Fruit fly (Drosophila melanogaster) whole organism, embryonic: ENCODE measurements around the gene CG17996.

ENCODE experiments used
- Abd-B ChIP-seq: fragments of 200-800 bp; sonication (Bioruptor generic); optimal IDR thresholded peaks from 2 replicates; lab custom pipeline; 2018; ENCODE audit warnings: missing biosample characterization, mild to moderate bottlenecking, missing genetic modification characterization, moderate library complexity
- Atf3 ChIP-seq: fragments of 200-800 bp; sonication (Bioruptor generic); optimal IDR thresholded peaks from 3 replicates; lab custom pipeline; 2016; ENCODE audit warnings: missing biosample characterization, missing genetic modification characterization
- CG10267 ChIP-seq: fragments of 200-800 bp; sonication (Bioruptor generic); optimal IDR thresholded peaks from 2 replicates; lab custom pipeline; 2018; ENCODE audit warnings: missing biosample characterization, mild to moderate bottlenecking, missing genetic modification characterization, moderate library complexity
- CG12744 ChIP-seq: fragments of 200-800 bp; sonication (Bioruptor generic); optimal IDR thresholded peaks from 2 replicates; lab custom pipeline; 2016; ENCODE audit warnings: missing biosample characterization, missing genetic modification characterization
- CG14710 ChIP-seq: fragments of 200-800 bp; sonication (Bioruptor generic); optimal IDR thresholded peaks from 3 replicates; lab custom pipeline; 2019; ENCODE audit warnings: missing biosample characterization, mild to moderate bottlenecking, missing genetic modification characterization, moderate library complexity
- CG14860 ChIP-seq: fragments of 200-800 bp; sonication (Bioruptor generic); IDR thresholded peaks from 3 replicates; pipeline ENCODE4 v1.3.6; 2022; ENCODE audit warnings: missing biosample characterization, missing genetic modification characterization; ENCODE audit not compliant: partially characterized antibody
- CG15601 ChIP-seq: fragments of 200-800 bp; sonication (Bioruptor generic); optimal IDR thresholded peaks from 3 replicates; lab custom pipeline; 2019; ENCODE audit warnings: missing biosample characterization, mild to moderate bottlenecking, missing genetic modification characterization, moderate library complexity
- CG17359 ChIP-seq: fragments of 200-800 bp; sonication (Bioruptor generic); optimal IDR thresholded peaks from 3 replicates; lab custom pipeline; 2018; ENCODE audit warnings: missing biosample characterization, mild to moderate bottlenecking, missing genetic modification characterization, moderate library complexity
- CG17361 ChIP-seq: fragments of 200-800 bp; sonication (Bioruptor generic); IDR thresholded peaks from 3 replicates; pipeline ENCODE4 v1.3.6; 2022; ENCODE audit warnings: missing biosample characterization, missing genetic modification characterization
- CG18619 ChIP-seq: fragments of 200-800 bp; sonication (Bioruptor generic); optimal IDR thresholded peaks from 3 replicates; lab custom pipeline; 2017; ENCODE audit warnings: missing biosample characterization, mild to moderate bottlenecking, missing genetic modification characterization
- CG2129 ChIP-seq: fragments of 200-800 bp; sonication (Bioruptor generic); IDR thresholded peaks from 2 replicates; pipeline ENCODE4 v1.3.6; 2022; ENCODE audit warnings: missing biosample characterization, missing genetic modification characterization; ENCODE audit not compliant: partially characterized antibody
- CG2875 ChIP-seq: fragments of 200-800 bp; sonication (Bioruptor generic); optimal IDR thresholded peaks from 2 replicates; lab custom pipeline; 2017; ENCODE audit warnings: missing biosample characterization, mild to moderate bottlenecking, missing genetic modification characterization, missing genetic modification reagents
- CG31441 ChIP-seq: fragments of 200-800 bp; sonication (Bioruptor generic); IDR thresholded peaks from 2 replicates; pipeline ENCODE4 v1.3.6; 2022; ENCODE audit warnings: missing biosample characterization, missing genetic modification characterization
- CG3281 ChIP-seq: fragments of 200-800 bp; sonication (Bioruptor generic); optimal IDR thresholded peaks from 3 replicates; lab custom pipeline; 2017; ENCODE audit warnings: missing biosample characterization, mild to moderate bottlenecking, missing genetic modification characterization
- CG3847 ChIP-seq: fragments of 200-800 bp; sonication (Bioruptor generic); IDR thresholded peaks from 2 replicates; pipeline ENCODE4 v1.3.6; 2022; ENCODE audit warnings: missing biosample characterization, missing genetic modification characterization
- CG4707 ChIP-seq: fragments of 200-800 bp; sonication (Bioruptor generic); optimal IDR thresholded peaks from 2 replicates; lab custom pipeline; 2018; ENCODE audit warnings: missing biosample characterization, mild to moderate bottlenecking, missing genetic modification characterization, moderate library complexity
- CG6854 ChIP-seq: fragments of 200-800 bp; sonication (Bioruptor generic); optimal IDR thresholded peaks from 3 replicates; lab custom pipeline; 2017; ENCODE audit warnings: missing biosample characterization, mild to moderate bottlenecking, missing genetic modification characterization
- CG7839 ChIP-seq: fragments of 200-800 bp; sonication (Bioruptor generic); optimal IDR thresholded peaks from 3 replicates; lab custom pipeline; 2018; ENCODE audit warnings: missing biosample characterization, mild to moderate bottlenecking, missing genetic modification characterization, moderate library complexity
- CG8388 ChIP-seq: fragments of 200-800 bp; sonication (Bioruptor generic); optimal IDR thresholded peaks from 2 replicates; lab custom pipeline; 2019; ENCODE audit warnings: missing biosample characterization, mild to moderate bottlenecking, missing genetic modification characterization, moderate library complexity
- CG8478 ChIP-seq: fragments of >200 bp; optimal IDR thresholded peaks from 2 replicates; lab custom pipeline; 2018
- CTCF ChIP-seq: fragments of 200-800 bp; sonication (Bioruptor generic); optimal IDR thresholded peaks from 2 replicates; lab custom pipeline; 2017; ENCODE audit warnings: missing biosample characterization, mild to moderate bottlenecking, missing genetic modification characterization, moderate library complexity
- CrebB ChIP-seq: fragments of 200-800 bp; sonication (Bioruptor generic); optimal IDR thresholded peaks from 3 replicates; lab custom pipeline; 2018; ENCODE audit warnings: missing biosample characterization, mild to moderate bottlenecking, missing genetic modification characterization
- D19B ChIP-seq: fragments of 200-800 bp; sonication (Bioruptor generic); optimal IDR thresholded peaks from 2 replicates; lab custom pipeline; 2017; ENCODE audit warnings: missing biosample characterization, mild to moderate bottlenecking, missing genetic modification characterization
- Dip2 ChIP-seq: fragments of 200-800 bp; sonication (Bioruptor generic); IDR thresholded peaks from 2 replicates; pipeline ENCODE4 v1.3.6; 2022; ENCODE audit warnings: missing biosample characterization, missing genetic modification characterization
- Doc3 ChIP-seq: fragments of 200-800 bp; sonication (Bioruptor generic); IDR thresholded peaks from 3 replicates; pipeline ENCODE4 v1.3.6; 2022; ENCODE audit warnings: missing biosample characterization, missing genetic modification characterization; ENCODE audit not compliant: partially characterized antibody
- Gsc ChIP-seq: fragments of 200-800 bp; sonication (Bioruptor generic); IDR thresholded peaks from 2 replicates; pipeline ENCODE4 v1.3.6; 2022; ENCODE audit warnings: missing biosample characterization, missing genetic modification characterization
- Gug ChIP-seq: fragments of 200-800 bp; sonication (Bioruptor generic); IDR thresholded peaks from 4 replicates; pipeline ENCODE4 v1.3.6; 2022; ENCODE audit warnings: missing biosample characterization, missing genetic modification characterization
- Hsf ChIP-seq: fragments of 200-800 bp; sonication (Bioruptor generic); optimal IDR thresholded peaks from 3 replicates; lab custom pipeline; 2016; ENCODE audit warnings: missing biosample characterization, missing genetic modification characterization
- MTF-1 ChIP-seq: fragments of 200-800 bp; sonication (Bioruptor generic); optimal IDR thresholded peaks from 2 replicates; lab custom pipeline; 2018; ENCODE audit warnings: missing biosample characterization, mild to moderate bottlenecking, missing genetic modification characterization, borderline replicate concordance
- NfI ChIP-seq: fragments of 200-800 bp; sonication (Bioruptor generic); optimal IDR thresholded peaks from 3 replicates; lab custom pipeline; 2018; ENCODE audit warnings: missing biosample characterization, mild to moderate bottlenecking, missing genetic modification characterization, moderate library complexity
- Optix ChIP-seq: fragments of 200-800 bp; sonication (Bioruptor generic); IDR thresholded peaks from 3 replicates; pipeline ENCODE4 v1.3.6; 2022; ENCODE audit warnings: missing biosample characterization, missing genetic modification characterization
- Six4 ChIP-seq: fragments of 200-800 bp; sonication (Bioruptor generic); optimal IDR thresholded peaks from 2 replicates; lab custom pipeline; 2016; ENCODE audit warnings: missing biosample characterization, missing genetic modification characterization
- Usf ChIP-seq: fragments of 200-800 bp; sonication (Bioruptor generic); optimal IDR thresholded peaks from 2 replicates; lab custom pipeline; 2017; ENCODE audit warnings: missing genotype, missing biosample characterization, missing genetic modification characterization
- Xbp1 ChIP-seq: fragments of 200-800 bp; sonication (Bioruptor generic); optimal IDR thresholded peaks from 3 replicates; lab custom pipeline; 2016; ENCODE audit warnings: missing biosample characterization, mild to moderate bottlenecking, missing genetic modification characterization
- al ChIP-seq: fragments of 200-800 bp; sonication (Bioruptor generic); IDR thresholded peaks from 2 replicates; pipeline ENCODE4 v1.3.6; 2022; ENCODE audit warnings: missing biosample characterization, missing genetic modification characterization
- ap ChIP-seq: fragments of 200-800 bp; sonication (Bioruptor generic); IDR thresholded peaks from 2 replicates; pipeline ENCODE4 v1.3.6; 2022; ENCODE audit warnings: missing biosample characterization, missing genetic modification characterization
- bowl ChIP-seq: fragments of 200-800 bp; sonication (Bioruptor generic); IDR thresholded peaks from 2 replicates; pipeline ENCODE4 v1.3.6; 2022; ENCODE audit warnings: missing biosample characterization, missing genetic modification characterization
- btn ChIP-seq: fragments of 200-800 bp; sonication (Bioruptor generic); optimal IDR thresholded peaks from 2 replicates; lab custom pipeline; 2016; ENCODE audit warnings: missing biosample characterization, missing genetic modification characterization
- chn ChIP-seq: fragments of 200-800 bp; sonication (Bioruptor generic); optimal IDR thresholded peaks from 2 replicates; lab custom pipeline; 2016; ENCODE audit warnings: missing biosample characterization, missing genetic modification characterization
- crc ChIP-seq: fragments of 200-800 bp; sonication (Bioruptor generic); optimal IDR thresholded peaks from 2 replicates; lab custom pipeline; 2016; ENCODE audit warnings: missing biosample characterization, missing genetic modification characterization
- dysf ChIP-seq: fragments of 200-800 bp; sonication (Bioruptor generic); IDR thresholded peaks from 3 replicates; pipeline ENCODE4 v1.3.6; 2022; ENCODE audit warnings: missing biosample characterization, missing genetic modification characterization
- gce ChIP-seq: fragments of 200-800 bp; sonication (Bioruptor generic); IDR thresholded peaks from 3 replicates; pipeline ENCODE4 v1.3.6; 2022; ENCODE audit warnings: missing biosample characterization, missing genetic modification characterization
- hth ChIP-seq: fragments of >200 bp; optimal IDR thresholded peaks from 2 replicates; lab custom pipeline; 2017; ENCODE audit warnings: inconsistent platforms
- lola ChIP-seq, 3 experiments: fragments of >200 bp in 2 of 3; fragments of 200-800 bp in 1 of 3; sonication (Bioruptor generic) in 1 of 3; optimal IDR thresholded peaks; 2 replicates each; lab custom pipeline; 2017 to 2019; ENCODE audit warnings: missing biosample characterization in 3 of 3, missing genetic modification characterization in 3 of 3, mild to moderate bottlenecking in 1 of 3, moderate library complexity in 1 of 3
- mirr ChIP-seq: fragments of 200-800 bp; sonication (Bioruptor generic); optimal IDR thresholded peaks from 3 replicates; lab custom pipeline; 2018; ENCODE audit warnings: missing biosample characterization, mild to moderate bottlenecking, missing genetic modification characterization
- pho ChIP-seq: fragments of 200-800 bp; sonication (Bioruptor generic); optimal IDR thresholded peaks from 2 replicates; lab custom pipeline; 2016; ENCODE audit warnings: missing biosample characterization, missing genetic modification characterization
- sc ChIP-seq, 3 experiments: fragments of >200 bp in 2 of 3; fragments of 200-800 bp in 1 of 3; sonication (Bioruptor generic) in 1 of 3; optimal IDR thresholded peaks; 2 replicates in 2 of 3; 3 replicates in 1 of 3; lab custom pipeline; 2017; ENCODE audit warnings: mild to moderate bottlenecking in 1 of 3, missing biosample characterization in 1 of 3, missing genetic modification characterization in 1 of 3, missing genetic modification reagents in 1 of 3
- slbo ChIP-seq: fragments of 200-800 bp; sonication (Bioruptor generic); IDR thresholded peaks from 2 replicates; pipeline ENCODE4 v1.3.6; 2022; ENCODE audit warnings: missing biosample characterization, missing genetic modification characterization
- trh ChIP-seq: fragments of 200-800 bp; sonication (Bioruptor generic); optimal IDR thresholded peaks from 2 replicates; lab custom pipeline; 2016; ENCODE audit warnings: missing biosample characterization, missing genetic modification characterization

CG17996 gene

dm6 chr2L:16719643-16720515 lies 11.0 kb downstream of the CG17996 start, which contains the start of gene Cyt-c-p (continued):
- peak; percentile 94 for TF ChIP-seq Abd-B (GFP tag; lab: Kevin White, UChicago)
- no peak for TF ChIP-seq Usf (GFP tag; lab: Kevin White, UChicago)
- TF ChIP-seq CG8478 (lab: Kevin White, UChicago): no peak
- peak; percentile 61 for TF ChIP-seq CG3847 (GFP tag; lab: Robert Waterston, UW)
- 0 out of 2 replicates have a peak, but pooled peaks have one; percentile 18 for TF ChIP-seq CG2129 (GFP tag; lab: Robert Waterston, UW)
- TF ChIP-seq sc (optimal IDR thresholded peaks at IDR 0.05; lab: Kevin White, UChicago): no peak
- TF ChIP-seq sc (GFP tag; optimal IDR thresholded peaks at IDR 0.05; lab: Kevin White, UChicago): no peak
- TF ChIP-seq CG31441 (GFP tag; lab: Robert Waterston, UW): 0 out of 2 replicates have a peak, but pooled peaks have one; percentile 12
- TF ChIP-seq D19B (GFP tag; lab: Kevin White, UChicago): no peak
- no peak for TF ChIP-seq hth
- peak; percentile 33 for TF ChIP-seq mirr (GFP tag; lab: Kevin White, UChicago)
- TF ChIP-seq Dip2: no peak
- TF ChIP-seq CG10267: peak; percentile 56
- no peak for TF ChIP-seq CG4707 (GFP tag; lab: Kevin White, UChicago)
- TF ChIP-seq Gsc: no peak
- TF ChIP-seq CG14710 (tag; lab: Kevin White, UChicago): peak; percentile 75
- peak; percentile 2 for TF ChIP-seq Hsf (GFP tag; lab: Kevin White, UChicago)
- TF ChIP-seq btn (GFP tag; lab: Kevin White, UChicago): no peak
- TF ChIP-seq CG8388 (GFP tag; lab: Kevin White, UChicago): no peak
- TF ChIP-seq CG3281 (GFP tag; lab: Kevin White, UChicago): peak; percentile 47
- TF ChIP-seq pho (GFP tag; lab: Kevin White, UChicago): no peak
- TF ChIP-seq Xbp1 (GFP tag; lab: Kevin White, UChicago): no peak
- TF ChIP-seq Gug (GFP tag; lab: Robert Waterston, UW): no peak
- no peak for TF ChIP-seq crc (GFP tag; lab: Kevin White, UChicago)
- peak; percentile 12; the same call in 1 of the 3 replicates for TF ChIP-seq dysf (GFP tag; lab: Robert Waterston, UW)
- TF ChIP-seq Optix (GFP tag; lab: Robert Waterston, UW): no peak
- no peak for TF ChIP-seq CG6854 (GFP tag; lab: Kevin White, UChicago)
- TF ChIP-seq CG17361: 0 out of 3 replicates have a peak, but pooled peaks have one; percentile 34
- TF ChIP-seq CG12744 (GFP tag; lab: Kevin White, UChicago): no peak
- peak; percentile 36 for TF ChIP-seq CTCF (GFP tag; lab: Kevin White, UChicago)
- TF ChIP-seq gce (GFP tag; lab: Robert Waterston, UW): no peak
- TF ChIP-seq ap (GFP tag; lab: Robert Waterston, UW): no peak
- TF ChIP-seq CG2875 (GFP tag; lab: Kevin White, UChicago): peak; percentile 4
- no peak for TF ChIP-seq bowl
- TF ChIP-seq MTF-1 (GFP tag; lab: Kevin White, UChicago): no peak
- peak; percentile 17; the same call in 1 of the 3 replicates for TF ChIP-seq CG14860 (GFP tag; lab: Robert Waterston, UW)
- no peak for TF ChIP-seq CrebB (tag; lab: Kevin White, UChicago)
- TF ChIP-seq trh: no peak
- no peak for TF ChIP-seq al (GFP tag; lab: Robert Waterston, UW)
- 0 out of 2 replicates have a peak, but pooled peaks have one; percentile 14 for TF ChIP-seq slbo (GFP tag; lab: Robert Waterston, UW)
- TF ChIP-seq chn: no peak
- no peak for TF ChIP-seq Atf3 (GFP tag; lab: Kevin White, UChicago)
- TF ChIP-seq CG7839: no peak
- no peak for TF ChIP-seq NfI (GFP tag; lab: Kevin White, UChicago)
- peak; percentile 57 for TF ChIP-seq CG15601 (tag; lab: Kevin White, UChicago)
- TF ChIP-seq lola (GFP tag; optimal IDR thresholded peaks at IDR 0.05; lab: Kevin White, UChicago): peak in 1 of 3 experiments; percentile 3
- TF ChIP-seq Doc3: peak; percentile 47; the same call in 1 of the 3 replicates
- peak; percentile 25 for TF ChIP-seq CG18619
- no peak for TF ChIP-seq Six4 (GFP tag; lab: Kevin White, UChicago)
- TF ChIP-seq CG17359 (tag; lab: Kevin White, UChicago): no peak
